Worm (Caenorhabditis elegans): Measurements from ENCODE around the gene col-141.
A peak's percentile ranks its signal among the peaks of the same experiment; 100 is the strongest.

The col-141 gene

ce11 chrV:6829404-6829803 is at the start of gene col-141:
col-141 (plus strand) TSS chrV:6829704.
- no peak for TF ChIP-seq efl-1 (optimal IDR thresholded peaks at IDR 0.05)
- peak in 1 of 2 experiments; percentile 9 for TF ChIP-seq efl-1 (GFP tag; optimal IDR thresholded peaks at IDR 0.05 in 1 of 2)
- TF ChIP-seq lin-15B (tag; optimal IDR thresholded peaks at IDR 0.05) = no peak

DNA sequence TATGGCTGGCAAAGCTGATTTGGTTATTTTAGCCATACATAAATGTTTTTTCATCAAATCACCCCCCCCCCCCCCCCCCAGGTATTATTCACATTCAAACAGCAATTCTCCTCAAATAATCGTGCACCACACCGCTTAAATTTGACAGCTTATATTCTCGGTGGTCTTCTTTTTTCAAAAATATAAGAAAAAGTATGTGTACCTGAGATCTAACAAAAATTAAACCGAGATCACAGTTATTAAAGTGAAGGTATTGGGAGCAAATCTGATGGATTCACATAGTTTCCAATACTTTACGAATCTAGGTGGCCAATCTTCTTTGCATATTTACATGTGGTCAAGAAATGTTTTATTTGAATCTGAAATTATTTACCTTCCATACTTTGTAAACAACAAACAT is 49.3 kb upstream of the col-141 start, which contains the start of gene ZC404.15:
Gene ZC404.15 (plus strand): TSS at position 301 of the 400 bp plus-strand sequence.
- TF ChIP-seq ceh-63 (GFP tag; optimal IDR thresholded peaks at IDR 0.05) = no peak
- TF ChIP-seq egl-27 (tag; optimal IDR thresholded peaks at IDR 0.05) = no peak
- TF ChIP-seq ztf-11 (tag; optimal IDR thresholded peaks at IDR 0.05) = no peak
- TF ChIP-seq fkh-10 (GFP tag; optimal IDR thresholded peaks at IDR 0.05) = no peak
- no peak for TF ChIP-seq unc-130 (tag; optimal IDR thresholded peaks at IDR 0.05)
- TF ChIP-seq lin-13 (GFP tag; optimal IDR thresholded peaks at IDR 0.05) = no peak
- TF ChIP-seq dsc-1 (tag; optimal IDR thresholded peaks at IDR 0.05) = no peak
- no peak for TF ChIP-seq egl-13 (tag; optimal IDR thresholded peaks at IDR 0.05)
- no peak for TF ChIP-seq unc-30 (tag; optimal IDR thresholded peaks at IDR 0.05)
- TF ChIP-seq efl-1 (optimal IDR thresholded peaks at IDR 0.05) = no peak
- TF ChIP-seq efl-1 (GFP tag; optimal IDR thresholded peaks at IDR 0.05 in 1 of 2) = no peak
- TF ChIP-seq nhr-12 (tag; optimal IDR thresholded peaks at IDR 0.05) = no peak
- TF ChIP-seq tlp-1 (tag; optimal IDR thresholded peaks at IDR 0.05) = no peak

ce11 chrV:6780676-6781075 is 48.8 kb upstream of the col-141 start:
- TF ChIP-seq nhr-71 (tag; optimal IDR thresholded peaks at IDR 0.05) (peak; percentile 54), hlh-4 (tag; optimal IDR thresholded peaks at IDR 0.05) (peak; percentile 62), ama-1 (optimal IDR thresholded peaks at IDR 0.05) (no peak), nhr-47 (tag; optimal IDR thresholded peaks at IDR 0.05) (peak; percentile 33), fkh-8 (tag; optimal IDR thresholded peaks at IDR 0.05) (peak; percentile 48)

ce11 chrV:6782260-6782659 is 47.2 kb upstream of the col-141 start:
- TF ChIP-seq nhr-47 (tag; optimal IDR thresholded peaks at IDR 0.05) (no peak), unc-30 (tag; optimal IDR thresholded peaks at IDR 0.05) (no peak), alr-1 (tag; optimal IDR thresholded peaks at IDR 0.05; ENCODE audit: borderline replicate concordance) (no peak)

DNA sequence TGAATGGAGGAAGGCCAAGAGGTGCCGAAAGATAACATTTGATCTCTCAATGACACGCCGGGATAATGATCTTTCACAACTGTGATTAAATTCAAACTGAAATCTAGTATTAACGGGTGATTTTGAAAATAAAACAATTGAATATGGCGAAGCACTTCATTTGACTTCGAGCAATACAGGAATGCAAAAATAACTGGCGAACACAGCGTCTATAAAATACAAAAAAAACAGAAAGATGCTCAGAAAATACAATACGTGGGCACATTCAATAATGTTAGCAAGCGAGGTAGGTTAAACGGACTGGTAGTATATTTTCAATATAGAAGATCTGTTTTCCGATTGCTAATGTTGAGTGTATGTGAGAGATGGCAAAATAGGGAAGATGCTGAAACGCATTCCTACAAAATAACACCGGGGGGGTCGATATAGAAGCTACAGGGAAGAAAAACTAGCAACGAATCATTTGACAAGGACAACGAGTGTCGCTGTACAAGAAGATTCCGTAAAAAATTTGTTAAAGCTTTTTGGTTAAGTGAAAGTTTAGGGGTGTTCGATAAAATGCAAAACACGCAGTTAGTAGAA is 46.4 kb upstream of the col-141 start:
- no peak for TF ChIP-seq efl-1 (optimal IDR thresholded peaks at IDR 0.05)
- peak in 1 of 2 experiments; percentile 60 for TF ChIP-seq efl-1 (GFP tag; optimal IDR thresholded peaks at IDR 0.05 in 1 of 2)
- no peak for TF ChIP-seq mab-9 (GFP tag; IDR thresholded peaks at IDR 0.05)

ce11 chrV:6784853-6785492 is 44.5 kb upstream of the col-141 start, which contains the start of the genes spn-4 and spe-39:
spn-4 (minus strand) TSS chrV:6784903.
spe-39 (plus strand) TSS chrV:6785451.
- TF ChIP-seq fkh-4 (tag; optimal IDR thresholded peaks at IDR 0.05; ENCODE audit: borderline replicate concordance) (peak; percentile 28), nhr-76 (tag; optimal IDR thresholded peaks at IDR 0.05) (peak; percentile 51), ets-5 (GFP tag; IDR thresholded peaks at IDR 0.05) (no peak), vab-15 (tag; optimal IDR thresholded peaks at IDR 0.05) (no peak), nhr-47 (tag; optimal IDR thresholded peaks at IDR 0.05) (peak; percentile 87), C16A3.4 (tag; optimal IDR thresholded peaks at IDR 0.05) (peak; percentile 83), pqm-1 (tag; optimal IDR thresholded peaks at IDR 0.05) (no peak), fkh-10 (GFP tag; optimal IDR thresholded peaks at IDR 0.05) (peak; percentile 3), unc-98 (GFP tag; IDR thresholded peaks at IDR 0.05) (no peak), elt-3 (tag; optimal IDR thresholded peaks at IDR 0.05) (peak in 2 of 6 experiments; percentile 42 to 55), zip-4 (GFP tag; optimal IDR thresholded peaks at IDR 0.05) (no peak), dsc-1 (tag; optimal IDR thresholded peaks at IDR 0.05) (peak; percentile 84), lir-3 (tag; optimal IDR thresholded peaks at IDR 0.05; ENCODE audit: poor library complexity) (peak; percentile 67), swsn-7 (tag; optimal IDR thresholded peaks at IDR 0.05) (peak; percentile 81), ceh-88 (GFP tag; IDR thresholded peaks at IDR 0.05) (no peak), nhr-20 (tag; optimal IDR thresholded peaks at IDR 0.05) (peak; percentile 84), lin-14 (GFP tag; optimal IDR thresholded peaks at IDR 0.05) (peak; percentile 68), nhr-85 (tag) (peak; percentile 89), nhr-77 (tag; optimal IDR thresholded peaks at IDR 0.05) (no peak), elt-2 (tag; optimal IDR thresholded peaks at IDR 0.05) (peak; percentile 65), fkh-8 (tag; optimal IDR thresholded peaks at IDR 0.05) (peak; percentile 29), nhr-11 (tag; optimal IDR thresholded peaks at IDR 0.05) (peak; percentile 25), snpc-4 (tag; optimal IDR thresholded peaks at IDR 0.05) (peak; percentile 88), egl-13 (tag; optimal IDR thresholded peaks at IDR 0.05) (peak; percentile 69), unc-130 (tag; optimal IDR thresholded peaks at IDR 0.05) (peak; percentile 95), lin-13 (GFP tag; optimal IDR thresholded peaks at IDR 0.05) (peak; percentile 80)

Data from whole organism, L1 larva.